Worm (Caenorhabditis elegans) whole organism, L4/young adult: ENCODE data around the gene F49C5.11.

Experiments used
- W03F9.2 ChIP-seq: fragments of 150-350 bp; optimal IDR thresholded peaks from 2 replicates; lab custom pipeline; 2014; ENCODE audit warnings: missing biosample characterization, missing genetic modification characterization
- dao-5 ChIP-seq: sonication (generic microtip); optimal IDR thresholded peaks from 2 replicates; lab custom pipeline; 2016; ENCODE audit warnings: missing genotype, missing genetic modification characterization, moderate library complexity, missing compliant biosample characterization
- him-1 ChIP-seq: sonication (generic microtip); optimal IDR thresholded peaks from 2 replicates; lab custom pipeline; 2016; ENCODE audit warnings: missing genotype, missing genetic modification reagents, missing genetic modification characterization, missing compliant biosample characterization

DNA sequence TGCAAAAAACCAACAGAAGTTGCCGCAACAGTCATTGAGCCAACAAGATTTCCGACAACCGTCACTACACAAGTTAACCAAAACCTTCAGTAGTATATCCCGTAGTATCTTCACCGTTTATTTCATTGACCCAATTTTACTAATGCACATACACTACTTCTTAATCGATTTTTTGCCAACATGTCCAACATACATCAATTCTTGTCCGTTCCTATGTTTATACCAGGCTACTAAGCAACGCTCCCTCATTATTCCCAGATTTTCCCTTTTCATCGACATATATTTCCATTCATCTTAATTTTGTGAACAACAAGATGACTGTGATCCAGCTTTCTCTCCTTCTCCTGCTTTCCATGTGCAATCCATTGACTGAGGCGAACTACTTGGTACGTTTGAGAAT is 10.2 kb downstream of the F49C5.11 start, which contains the start of gene F49C5.7:
- TF ChIP-seq him-1 (tag; lab: Kevin White, UChicago) (no peak), dao-5 (tag; lab: Kevin White, UChicago) (no peak), W03F9.2 (no peak)
